Fruit fly (Drosophila melanogaster): ENCODE data around the gene Ubc84D.

Gene Ubc84D

DNA sequence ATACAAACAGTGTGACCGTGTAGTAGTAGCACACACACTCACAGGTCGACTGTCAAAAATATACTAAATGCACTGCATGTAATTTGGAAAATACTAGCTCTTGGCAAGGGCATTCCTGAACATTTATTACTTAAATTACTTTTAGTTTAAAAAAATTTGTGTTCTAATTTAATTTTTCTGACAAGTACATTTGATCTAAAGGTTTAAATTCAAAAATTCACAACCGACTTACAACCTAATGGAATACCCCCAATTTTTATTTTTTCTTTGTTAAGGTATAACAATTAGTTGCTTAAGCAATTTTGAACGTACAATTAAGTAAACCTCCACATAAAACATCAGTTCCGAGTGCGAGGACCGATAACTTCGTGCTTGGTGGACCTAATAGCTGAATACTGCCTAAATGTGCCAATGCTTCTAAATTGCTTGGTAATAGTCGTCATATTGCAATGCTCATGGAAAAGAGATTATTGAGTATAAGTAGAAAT, 45.4 kb downstream of the Ubc84D start, which contains the start of gene CG1142 (continued):
- TF ChIP-seq run (tag; optimal IDR thresholded peaks at IDR 0.05), result peak; percentile 98
- TF ChIP-seq dpn (GFP tag; optimal IDR thresholded peaks at IDR 0.05), result peak; percentile 94 to 98
- TF ChIP-seq Aef1 (GFP tag; IDR thresholded peaks at IDR 0.05), result peak; percentile 94
- TF ChIP-seq MTF-1 (GFP tag; optimal IDR thresholded peaks at IDR 0.05; ENCODE audit: borderline replicate concordance), result peak; percentile 98
- TF ChIP-seq CG17186 (GFP tag; optimal IDR thresholded peaks at IDR 0.05), result peak; percentile 88
- TF ChIP-seq Dfd (GFP tag; optimal IDR thresholded peaks at IDR 0.05), result peak in 1 of 2 experiments; percentile 62
- TF ChIP-seq ham (GFP tag; IDR thresholded peaks at IDR 0.05), result peak; percentile 95
- TF ChIP-seq CG11504 (tag; optimal IDR thresholded peaks at IDR 0.05), result peak; percentile 98
- no peak for TF ChIP-seq zen2 (GFP tag; IDR thresholded peaks at IDR 0.05; ENCODE audit: partially characterized antibody)
- TF ChIP-seq phol (tag; optimal IDR thresholded peaks at IDR 0.05), result peak; percentile 99
- TF ChIP-seq CG5953 (GFP tag; IDR thresholded peaks at IDR 0.05), result peak; percentile 98
- peak; percentile 93 for TF ChIP-seq Camta (GFP tag; optimal IDR thresholded peaks at IDR 0.05)
- peak; percentile 99 for TF ChIP-seq CG2712 (tag; optimal IDR thresholded peaks at IDR 0.05)
- peak; percentile 97 for TF ChIP-seq ind (GFP tag; optimal IDR thresholded peaks at IDR 0.05)
- TF ChIP-seq NC2α (GFP tag; optimal IDR thresholded peaks at IDR 0.05), result peak; percentile 95
- peak; percentile 96 for TF ChIP-seq CG9437 (GFP tag; optimal IDR thresholded peaks at IDR 0.05)
- peak; percentile 93 for TF ChIP-seq abd-A (tag; optimal IDR thresholded peaks at IDR 0.05)
- TF ChIP-seq CG15514 (GFP tag; optimal IDR thresholded peaks at IDR 0.05), result peak; percentile 93
- peak; percentile 96 to 99 for TF ChIP-seq Hr51 (GFP tag; optimal IDR thresholded peaks at IDR 0.05)
- peak; percentile 99 for TF ChIP-seq ap (GFP tag; IDR thresholded peaks at IDR 0.05)
- TF ChIP-seq chn (GFP tag; optimal IDR thresholded peaks at IDR 0.05), result peak; percentile 95
- peak; percentile 94 for TF ChIP-seq CG8944 (GFP tag; optimal IDR thresholded peaks at IDR 0.05)
- TF ChIP-seq pum (GFP tag; optimal IDR thresholded peaks at IDR 0.05), result peak; percentile 94
- peak; percentile 98 for TF ChIP-seq CG13296 (GFP tag; optimal IDR thresholded peaks at IDR 0.05)
- peak; percentile 85 for TF ChIP-seq CG10274 (GFP tag; optimal IDR thresholded peaks at IDR 0.05)
- peak; percentile 98 for TF ChIP-seq Ets65A (GFP tag)
- peak; percentile 99 for TF ChIP-seq CG8924 (tag; optimal IDR thresholded peaks at IDR 0.05)
- no peak for TF ChIP-seq hbn (GFP tag; IDR thresholded peaks at IDR 0.05; ENCODE audit: partially characterized antibody)
- TF ChIP-seq Jarid2 (GFP tag; optimal IDR thresholded peaks at IDR 0.05), result peak; percentile 90
- peak; percentile 93 for TF ChIP-seq mam (GFP tag; optimal IDR thresholded peaks at IDR 0.05)
- TF ChIP-seq CG12391 (tag; optimal IDR thresholded peaks at IDR 0.05), result peak; percentile 99
- TF ChIP-seq ewg (GFP tag; optimal IDR thresholded peaks at IDR 0.05), result peak; percentile 94
- TF ChIP-seq gro (GFP tag; optimal IDR thresholded peaks at IDR 0.05), result peak; percentile 77
- peak; percentile 39; the same call in 1 of the 2 replicates for TF ChIP-seq CG13287 (GFP tag; IDR thresholded peaks at IDR 0.05; ENCODE audit: partially characterized antibody)
- peak; percentile 97 for TF ChIP-seq trem (tag; optimal IDR thresholded peaks at IDR 0.05)
- no peak for TF ChIP-seq CG34224 (GFP tag; IDR thresholded peaks at IDR 0.05; ENCODE audit: partially characterized antibody)
- peak; percentile 98 for TF ChIP-seq CG10959 (GFP tag; IDR thresholded peaks at IDR 0.05)
- peak; percentile 73 for TF ChIP-seq CTCF (GFP tag; optimal IDR thresholded peaks at IDR 0.05)
- TF ChIP-seq CoRest (tag; optimal IDR thresholded peaks at IDR 0.05), result peak; percentile 99
- TF ChIP-seq kay (GFP tag; optimal IDR thresholded peaks at IDR 0.05), result peak; percentile 95
- TF ChIP-seq CG7786 (GFP tag; optimal IDR thresholded peaks at IDR 0.05), result peak; percentile 96
- TF ChIP-seq Poxn (GFP tag; IDR thresholded peaks at IDR 0.05), result peak; percentile 92
- TF ChIP-seq Mes4 (GFP tag; optimal IDR thresholded peaks at IDR 0.05), result peak; percentile 97
- TF ChIP-seq CG4617 (GFP tag; optimal IDR thresholded peaks at IDR 0.05; ENCODE audit: borderline replicate concordance), result peak; percentile 93
- peak; percentile 73 for TF ChIP-seq Sry-δ (GFP tag; optimal IDR thresholded peaks at IDR 0.05)
- TF ChIP-seq Sry-β (GFP tag; optimal IDR thresholded peaks at IDR 0.05), result peak; percentile 72
- peak; percentile 95 for TF ChIP-seq Mad (GFP tag; optimal IDR thresholded peaks at IDR 0.05)
- TF ChIP-seq CG9817 (tag; optimal IDR thresholded peaks at IDR 0.05), result peak; percentile 99
- peak; percentile 98 for TF ChIP-seq HmgZ (tag; optimal IDR thresholded peaks at IDR 0.05)
- TF ChIP-seq CG8765 (GFP tag; IDR thresholded peaks at IDR 0.05), result peak; percentile 98
